Fruit fly (Drosophila melanogaster) whole organism, embryonic: ENCODE data around the gene CG31549.
A peak's percentile ranks its signal among the peaks of the same experiment; 100 is the strongest.

Experiments
- Bgb ChIP-seq: fragments of 200-800 bp; sonication (Bioruptor generic); IDR thresholded peaks from 2 replicates; pipeline ENCODE4 v1.3.6; 2022; ENCODE audit warnings: missing biosample characterization, missing genetic modification characterization; ENCODE audit not compliant: partially characterized antibody
- CG10366 ChIP-seq: fragments of 200-800 bp; sonication (Bioruptor generic); IDR thresholded peaks from 2 replicates; pipeline ENCODE4 v1.3.6; 2022; ENCODE audit warnings: missing biosample characterization, missing genetic modification characterization
- CG11247 ChIP-seq: fragments of 200-800 bp; sonication (Bioruptor generic); IDR thresholded peaks from 2 replicates; pipeline ENCODE4 v1.3.6; 2022; ENCODE audit warnings: missing biosample characterization, missing genetic modification characterization
- CG12299 ChIP-seq: fragments of 200-800 bp; sonication (Bioruptor generic); optimal IDR thresholded peaks from 2 replicates; lab custom pipeline; 2018; ENCODE audit warnings: missing biosample characterization, mild to moderate bottlenecking, missing genetic modification characterization
- CG14667 ChIP-seq: fragments of 200-800 bp; sonication (Bioruptor generic); IDR thresholded peaks from 2 replicates; pipeline ENCODE4 v1.3.6; 2022; ENCODE audit warnings: missing biosample characterization, missing genetic modification characterization
- CG14860 ChIP-seq: fragments of 200-800 bp; sonication (Bioruptor generic); IDR thresholded peaks from 3 replicates; pipeline ENCODE4 v1.3.6; 2022; ENCODE audit warnings: missing biosample characterization, missing genetic modification characterization; ENCODE audit not compliant: partially characterized antibody
- CG1647 ChIP-seq: fragments of 200-800 bp; sonication (Bioruptor generic); optimal IDR thresholded peaks from 3 replicates; lab custom pipeline; 2016; ENCODE audit warnings: missing biosample characterization, missing genetic modification characterization
- CG17829 ChIP-seq: fragments of 200-800 bp; optimal IDR thresholded peaks from 2 replicates; lab custom pipeline; 2019; ENCODE audit warnings: missing biosample characterization, mild to moderate bottlenecking, missing genetic modification characterization, moderate library complexity
- CG2712 ChIP-seq: fragments of 200-800 bp; optimal IDR thresholded peaks from 3 replicates; lab custom pipeline; 2019; ENCODE audit warnings: missing biosample characterization, mild to moderate bottlenecking, missing genetic modification characterization, moderate library complexity
- CG31224 ChIP-seq: fragments of 200-800 bp; sonication (Bioruptor generic); IDR thresholded peaks from 2 replicates; pipeline ENCODE4 v1.3.6; 2022; ENCODE audit warnings: missing biosample characterization, missing genetic modification characterization
- CG32767 ChIP-seq: fragments of 200-800 bp; sonication (Bioruptor generic); IDR thresholded peaks from 2 replicates; pipeline ENCODE4 v1.3.6; 2022; ENCODE audit warnings: missing biosample characterization, missing genetic modification characterization
- CG43689 ChIP-seq: fragments of 200-800 bp; sonication (Bioruptor generic); IDR thresholded peaks from 2 replicates; pipeline ENCODE4 v1.3.6; 2022; ENCODE audit warnings: missing biosample characterization, missing genetic modification characterization
- CG4617 ChIP-seq: fragments of 200-800 bp; sonication (Bioruptor generic); optimal IDR thresholded peaks from 3 replicates; lab custom pipeline; 2016; ENCODE audit warnings: missing biosample characterization, missing genetic modification characterization, borderline replicate concordance
- CG5245 ChIP-seq: fragments of 200-800 bp; sonication (Bioruptor generic); optimal IDR thresholded peaks from 3 replicates; lab custom pipeline; 2016; ENCODE audit warnings: missing biosample characterization, missing genetic modification characterization
- CG9437 ChIP-seq: fragments of 200-800 bp; sonication (Bioruptor generic); optimal IDR thresholded peaks from 2 replicates; lab custom pipeline; 2018; ENCODE audit warnings: missing biosample characterization, mild to moderate bottlenecking, missing genetic modification characterization
- CG9817 ChIP-seq: fragments of 200-800 bp; sonication (Bioruptor generic); optimal IDR thresholded peaks from 2 replicates; lab custom pipeline; 2018; ENCODE audit warnings: missing biosample characterization, mild to moderate bottlenecking, missing genetic modification characterization, moderate library complexity
- Dad ChIP-seq: fragments of 200-800 bp; sonication (Bioruptor generic); optimal IDR thresholded peaks from 3 replicates; lab custom pipeline; 2016; ENCODE audit warnings: missing biosample characterization, missing genetic modification characterization
- Dip2 ChIP-seq: fragments of 200-800 bp; sonication (Bioruptor generic); IDR thresholded peaks from 2 replicates; pipeline ENCODE4 v1.3.6; 2022; ENCODE audit warnings: missing biosample characterization, missing genetic modification characterization
- E2f1 ChIP-seq: fragments of 200-800 bp; sonication (Bioruptor generic); IDR thresholded peaks from 2 replicates; pipeline ENCODE4 v1.3.6; 2022; ENCODE audit warnings: missing biosample characterization, missing genetic modification characterization
- Gsc ChIP-seq: fragments of 200-800 bp; sonication (Bioruptor generic); IDR thresholded peaks from 2 replicates; pipeline ENCODE4 v1.3.6; 2022; ENCODE audit warnings: missing biosample characterization, missing genetic modification characterization
- Hr39 ChIP-seq: fragments of >200 bp; optimal IDR thresholded peaks from 2 replicates; lab custom pipeline; 2017
- Nf-YB ChIP-seq: fragments of 200-800 bp; sonication (Bioruptor generic); optimal IDR thresholded peaks from 3 replicates; lab custom pipeline; 2019; ENCODE audit warnings: missing biosample characterization, mild to moderate bottlenecking, missing genetic modification characterization, moderate library complexity
- Taf1 ChIP-seq: fragments of 200-800 bp; sonication (Bioruptor generic); IDR thresholded peaks from 2 replicates; pipeline ENCODE4 v1.3.6; 2022; ENCODE audit warnings: missing biosample characterization, missing genetic modification characterization
- ash1 ChIP-seq: fragments of 200-800 bp; sonication (Bioruptor generic); optimal IDR thresholded peaks from 2 replicates; lab custom pipeline; 2018; ENCODE audit warnings: missing biosample characterization, mild to moderate bottlenecking, missing genetic modification characterization
- cato ChIP-seq: fragments of 200-800 bp; sonication (Bioruptor generic); optimal IDR thresholded peaks from 2 replicates; lab custom pipeline; 2016; ENCODE audit warnings: missing biosample characterization, missing genetic modification characterization, borderline replicate concordance
- chm ChIP-seq: fragments of 200-800 bp; sonication (Bioruptor generic); IDR thresholded peaks from 2 replicates; pipeline ENCODE4 v1.3.6; 2022; ENCODE audit warnings: missing biosample characterization, missing genetic modification characterization
- croc ChIP-seq: fragments of 200-800 bp; sonication (Bioruptor generic); conservative IDR thresholded peaks from 3 replicates; pipeline ENCODE4 v1.3.6; 2022; ENCODE audit warnings: missing biosample characterization, missing genetic modification characterization
- dm ChIP-seq: fragments of 200-800 bp; sonication (Bioruptor generic); optimal IDR thresholded peaks from 3 replicates; lab custom pipeline; 2016; ENCODE audit warnings: missing biosample characterization, missing genetic modification characterization
- dmrt11E ChIP-seq: fragments of 200-800 bp; sonication (Bioruptor generic); optimal IDR thresholded peaks from 3 replicates; lab custom pipeline; 2018; ENCODE audit warnings: missing biosample characterization, mild to moderate bottlenecking, missing genetic modification characterization, moderate library complexity
- dysf ChIP-seq: fragments of 200-800 bp; sonication (Bioruptor generic); IDR thresholded peaks from 3 replicates; pipeline ENCODE4 v1.3.6; 2022; ENCODE audit warnings: missing biosample characterization, missing genetic modification characterization
- ham ChIP-seq: fragments of 200-800 bp; sonication (Bioruptor generic); IDR thresholded peaks from 2 replicates; pipeline ENCODE4 v1.3.6; 2022; ENCODE audit warnings: missing biosample characterization, missing genetic modification characterization
- hb ChIP-seq: fragments of 200-800 bp; sonication (Bioruptor generic); IDR thresholded peaks from 3 replicates; pipeline ENCODE4 v1.3.6; 2022; ENCODE audit warnings: missing biosample characterization, missing genetic modification characterization; ENCODE audit not compliant: partially characterized antibody
- hkb ChIP-seq, 2 experiments: fragments of 200-800 bp in 1 of 2; fragments of >200 bp in 1 of 2; sonication (Bioruptor generic) in 1 of 2; IDR thresholded peaks in 1 of 2; optimal IDR thresholded peaks in 1 of 2; 2 replicates each; pipeline versions ENCODE4 v1.3.6 to Lab custom; 2017 to 2022; ENCODE audit warnings: missing biosample characterization in 1 of 2, missing genetic modification characterization in 1 of 2
- jumu ChIP-seq: fragments of 200-800 bp; sonication (Bioruptor generic); optimal IDR thresholded peaks from 3 replicates; lab custom pipeline; 2016; ENCODE audit warnings: missing biosample characterization, missing genetic modification characterization
- ken ChIP-seq: fragments of 200-800 bp; sonication (Bioruptor generic); IDR thresholded peaks from 3 replicates; pipeline ENCODE4 v1.3.6; 2022; ENCODE audit warnings: missing biosample characterization, missing genetic modification characterization
- lilli ChIP-seq: fragments of 200-800 bp; sonication (Bioruptor generic); optimal IDR thresholded peaks from 3 replicates; lab custom pipeline; 2016; ENCODE audit warnings: missing biosample characterization, missing genetic modification characterization
- nerfin-2 ChIP-seq: fragments of 200-800 bp; sonication (Bioruptor generic); IDR thresholded peaks from 2 replicates; pipeline ENCODE4 v1.3.6; 2022; ENCODE audit warnings: missing biosample characterization, missing genetic modification characterization; ENCODE audit not compliant: partially characterized antibody
- org-1 ChIP-seq: fragments of 200-800 bp; sonication (Bioruptor generic); optimal IDR thresholded peaks from 2 replicates; lab custom pipeline; 2017; ENCODE audit warnings: missing biosample characterization, missing genetic modification characterization
- pzg ChIP-seq: fragments of 200-800 bp; sonication (Bioruptor generic); optimal IDR thresholded peaks from 3 replicates; lab custom pipeline; 2018; ENCODE audit warnings: missing biosample characterization, mild to moderate bottlenecking, missing genetic modification characterization, moderate library complexity
- ranshi ChIP-seq: fragments of 200-800 bp; sonication (Bioruptor generic); IDR thresholded peaks from 2 replicates; pipeline ENCODE4 v1.3.6; 2022; ENCODE audit warnings: missing biosample characterization, missing genetic modification characterization
- sima ChIP-seq: fragments of 200-800 bp; sonication (Bioruptor generic); optimal IDR thresholded peaks from 2 replicates; lab custom pipeline; 2016; ENCODE audit warnings: missing biosample characterization, missing genetic modification characterization
- ssp ChIP-seq: fragments of 200-800 bp; sonication (Bioruptor generic); IDR thresholded peaks from 2 replicates; pipeline ENCODE4 v1.3.6; 2022; ENCODE audit warnings: missing biosample characterization, missing genetic modification characterization
- trem ChIP-seq: fragments of 200-800 bp; optimal IDR thresholded peaks from 3 replicates; lab custom pipeline; 2019; ENCODE audit warnings: missing biosample characterization, mild to moderate bottlenecking, missing genetic modification characterization, moderate library complexity
- ttk ChIP-seq: fragments of 200-800 bp; sonication (Bioruptor generic); IDR thresholded peaks from 2 replicates; pipeline ENCODE4 v2.1.2; 2022; ENCODE audit warnings: missing biosample characterization, missing genetic modification characterization
- vnd ChIP-seq: fragments of 200-800 bp; sonication (Bioruptor generic); IDR thresholded peaks from 3 replicates; pipeline ENCODE4 v1.3.6; 2022; ENCODE audit warnings: missing biosample characterization, missing genetic modification characterization; ENCODE audit not compliant: partially characterized antibody

Gene CG31549

DNA sequence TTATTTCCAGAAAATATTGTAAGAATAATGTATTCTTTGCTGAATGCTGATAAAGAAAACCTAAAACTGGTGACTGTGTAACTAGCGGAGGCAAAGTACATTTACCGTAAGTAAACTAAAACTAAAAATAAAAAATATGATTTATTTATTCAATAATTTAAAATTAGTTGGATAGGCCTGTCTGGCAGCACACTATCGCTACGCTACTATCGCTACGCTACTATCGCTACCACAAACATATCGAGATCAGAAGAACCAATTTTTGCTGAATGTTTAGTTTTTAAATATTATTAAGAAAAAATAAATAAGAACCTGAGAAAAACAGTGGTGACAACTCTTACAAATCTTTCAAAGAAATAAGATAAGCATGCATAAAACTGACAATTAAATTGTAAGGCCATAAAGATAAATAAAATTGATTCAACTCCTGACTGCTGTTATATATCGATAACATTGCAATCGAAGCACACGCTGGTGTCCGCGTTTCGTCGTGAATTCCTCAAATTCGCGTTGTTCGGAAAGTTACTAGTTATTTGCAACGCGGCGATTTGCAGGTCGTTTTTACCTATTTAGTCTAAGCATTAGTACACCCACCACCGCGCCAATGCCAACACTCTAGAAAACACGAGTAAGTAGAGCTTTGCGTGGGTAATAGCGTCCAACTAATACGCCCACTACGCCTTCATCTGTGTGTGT lies 28.4 kb downstream of the CG31549 start, which contains the start of gene Wdr33 (continued):
- TF ChIP-seq CG9437 (GFP tag; lab: Kevin White, UChicago) (peak; percentile 45), CG1647 (GFP tag; lab: Kevin White, UChicago) (no peak), org-1 (GFP tag; lab: Kevin White, UChicago) (no peak)

DNA sequence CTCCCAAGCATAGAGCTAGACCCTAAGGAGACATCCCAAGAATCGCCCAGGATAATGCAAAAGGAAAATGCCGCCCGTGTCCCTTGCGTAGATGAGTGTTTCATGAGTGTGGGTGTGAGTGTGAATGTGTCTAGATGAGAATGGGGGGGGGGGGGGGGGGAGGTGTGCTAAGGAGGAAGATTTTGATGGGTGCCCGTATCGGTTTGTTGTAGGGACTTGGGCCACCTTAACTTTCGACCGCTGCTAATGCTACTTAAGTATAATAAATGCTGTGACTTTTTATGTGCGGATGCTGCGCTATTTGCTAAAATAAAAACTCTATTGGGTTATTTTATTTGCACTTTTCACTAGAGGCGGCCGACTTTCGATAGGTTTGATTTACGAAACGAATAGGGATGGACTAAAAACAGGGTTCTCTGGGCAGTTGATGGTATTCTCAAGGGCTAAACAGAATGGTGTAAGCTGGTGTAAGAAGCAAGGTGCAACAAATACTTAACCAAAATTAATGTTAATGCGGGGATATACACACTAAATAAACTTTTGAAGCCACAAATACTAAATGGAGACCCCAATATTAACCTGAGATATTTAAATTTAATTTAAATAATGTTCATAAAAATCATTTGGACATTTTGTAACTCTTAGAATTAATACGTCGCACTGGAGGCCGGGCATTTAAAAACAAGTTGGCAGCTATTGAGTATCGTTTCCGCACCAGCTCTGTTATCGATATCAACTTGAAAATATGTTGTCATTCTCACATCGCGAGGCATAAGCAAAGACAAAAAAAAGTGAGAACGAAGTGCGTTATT lies 37.1 kb downstream of the CG31549 start, which contains the start of the genes Xe7 and Atg17:
Gene Xe7, minus strand, starts transcription at position 407 of the 812 bp plus-strand sequence.
Gene Atg17, plus strand, starts transcription at position 786 of the 812 bp plus-strand sequence.
- peak; percentile 91 for TF ChIP-seq CG2712 (tag; lab: Kevin White, UChicago)
- TF ChIP-seq CG31224 (GFP tag; lab: Robert Waterston, UW), result peak; percentile 87
- peak; percentile 92 for TF ChIP-seq ken
- TF ChIP-seq dm (GFP tag; lab: Kevin White, UChicago), result peak; percentile 77
- peak; percentile 82 for TF ChIP-seq ttk
- TF ChIP-seq Taf1 (GFP tag; lab: Robert Waterston, UW), result peak; percentile 86
- TF ChIP-seq chm (GFP tag; lab: Robert Waterston, UW), result peak; percentile 35; the same call in 1 of the 2 replicates
- peak; percentile 76 for TF ChIP-seq CG4617 (GFP tag; lab: Kevin White, UChicago)
- peak; percentile 27; the same call in 1 of the 2 replicates for TF ChIP-seq nerfin-2
- peak; percentile 82 for TF ChIP-seq Dad
- TF ChIP-seq ssp, result peak; percentile 88
- TF ChIP-seq CG5245 (GFP tag; lab: Kevin White, UChicago), result peak; percentile 72
- no peak; the same call in 2 of the 3 replicates for TF ChIP-seq CG14860
- TF ChIP-seq croc, result peak; percentile 87
- TF ChIP-seq CG14667 (GFP tag; lab: Robert Waterston, UW), result peak; percentile 90
- peak; percentile 94 for TF ChIP-seq dysf
- peak; percentile 47 for TF ChIP-seq ash1
- TF ChIP-seq ranshi (GFP tag; lab: Robert Waterston, UW), result peak; percentile 90; the same call in 1 of the 2 replicates
- TF ChIP-seq CG10366 (GFP tag; lab: Robert Waterston, UW), result peak; percentile 91
- TF ChIP-seq ham, result peak; percentile 82
- peak; percentile 67; the same call in 1 of the 2 replicates for TF ChIP-seq CG43689 (GFP tag; lab: Robert Waterston, UW)
- TF ChIP-seq Hr39, result peak; percentile 32
- TF ChIP-seq cato (GFP tag; lab: Kevin White, UChicago), result peak; percentile 92
- peak; percentile 86 for TF ChIP-seq dmrt11E (tag; lab: Kevin White, UChicago)
- TF ChIP-seq lilli (GFP tag; lab: Kevin White, UChicago), result peak; percentile 96
- peak; percentile 58; the same call in 2 of the 3 replicates for TF ChIP-seq vnd (GFP tag; lab: Robert Waterston, UW)
- peak; percentile 52; the same call in 1 of the 2 replicates for TF ChIP-seq Dip2
- peak; percentile 87 for TF ChIP-seq jumu
- peak; percentile 98 for TF ChIP-seq CG9817
- TF ChIP-seq Bgb (GFP tag; lab: Robert Waterston, UW), result peak; percentile 53
- peak; percentile 57 for TF ChIP-seq pzg (GFP tag; lab: Kevin White, UChicago)
- TF ChIP-seq CG32767 (GFP tag; lab: Robert Waterston, UW), result peak; percentile 81
- TF ChIP-seq CG12299, result peak; percentile 79
- TF ChIP-seq Nf-YB (GFP tag; lab: Kevin White, UChicago), result peak; percentile 69
- peak; percentile 90 for TF ChIP-seq CG11247 (GFP tag; lab: Robert Waterston, UW)
- TF ChIP-seq hkb (optimal IDR thresholded peaks at IDR 0.05; lab: Kevin White, UChicago), result peak; percentile 76
- peak; percentile 74 for TF ChIP-seq hkb (GFP tag; IDR thresholded peaks at IDR 0.05; lab: Robert Waterston, UW)
- peak; percentile 90 for TF ChIP-seq E2f1 (GFP tag; lab: Robert Waterston, UW)
- peak; percentile 89 for TF ChIP-seq CG17829
- peak; percentile 60; the same call in 1 of the 3 replicates for TF ChIP-seq hb (GFP tag; lab: Robert Waterston, UW)
- TF ChIP-seq trem (tag; lab: Kevin White, UChicago), result peak; percentile 99
- no peak for TF ChIP-seq sima
- peak; percentile 77 for TF ChIP-seq Gsc (GFP tag; lab: Robert Waterston, UW)
